Fruit fly (Drosophila melanogaster): Measurements from ENCODE around the gene CG11131.

The CG11131 gene

dm6 chr3L:22901612-22902011 is 3.1 kb downstream of the CG11131 start, which contains the start of gene BoYb:
Gene BoYb (plus strand): TSS chr3L:22901912.
- no peak for TF ChIP-seq Hr83 (GFP tag; optimal IDR thresholded peaks at IDR 0.05; ENCODE audit: poor library complexity, severe bottlenecking)

- TF ChIP-seq GATAd (GFP tag; optimal IDR thresholded peaks at IDR 0.05) (no peak), CG32264 (GFP tag; optimal IDR thresholded peaks at IDR 0.05) (no peak), br (GFP tag; optimal IDR thresholded peaks at IDR 0.05) (no peak), Vsx2 (GFP tag; optimal IDR thresholded peaks at IDR 0.05; ENCODE audit: partially characterized antibody) (no peak), lola (GFP tag; optimal IDR thresholded peaks at IDR 0.05) (no peak), N (GFP tag; optimal IDR thresholded peaks at IDR 0.05) (no peak), OdsH (GFP tag; optimal IDR thresholded peaks at IDR 0.05) (no peak), Mio (GFP tag; optimal IDR thresholded peaks at IDR 0.05) (no peak), psq (GFP tag; optimal IDR thresholded peaks at IDR 0.05) (no peak), Hnf4 (GFP tag; optimal IDR thresholded peaks at IDR 0.05) (no peak), dmrt93B (GFP tag; optimal IDR thresholded peaks at IDR 0.05) (no peak), Dif (GFP tag; optimal IDR thresholded peaks at IDR 0.05; ENCODE audit: partially characterized antibody) (no peak), brk (GFP tag; optimal IDR thresholded peaks at IDR 0.05) (no peak), CrebA (GFP tag; optimal IDR thresholded peaks at IDR 0.05; ENCODE audit: borderline replicate concordance) (no peak), HLH106 (tag; optimal IDR thresholded peaks at IDR 0.05) (no peak), rgr (GFP tag; optimal IDR thresholded peaks at IDR 0.05) (no peak), Abd-B (GFP tag; optimal IDR thresholded peaks at IDR 0.05) (no peak), Jra (GFP tag; optimal IDR thresholded peaks at IDR 0.05) (no peak), ey (GFP tag; optimal IDR thresholded peaks at IDR 0.05) (no peak)
Measured at dm6 chr3L:22909325-22909904, 10.9 kb downstream of the CG11131 start.

dm6 chr3L:22909914-22910541 is 11.5 kb downstream of the CG11131 start, which contains the start of gene CG12768:
Gene CG12768 (plus strand): TSS chr3L:22910491.
- TF ChIP-seq Jra (GFP tag; optimal IDR thresholded peaks at IDR 0.05), result no peak
- TF ChIP-seq HLH106 (tag; optimal IDR thresholded peaks at IDR 0.05), result peak; percentile 52
- no peak for TF ChIP-seq tai (GFP tag; optimal IDR thresholded peaks at IDR 0.05)
- no peak for TF ChIP-seq Abd-B (GFP tag; optimal IDR thresholded peaks at IDR 0.05)
- no peak for TF ChIP-seq Hr83 (GFP tag; optimal IDR thresholded peaks at IDR 0.05; ENCODE audit: poor library complexity, severe bottlenecking)
- TF ChIP-seq Vsx2 (GFP tag; optimal IDR thresholded peaks at IDR 0.05; ENCODE audit: partially characterized antibody), result peak; percentile 47
- TF ChIP-seq dsf (GFP tag; optimal IDR thresholded peaks at IDR 0.05; ENCODE audit: borderline replicate concordance), result no peak
- TF ChIP-seq CG9705 (GFP tag; optimal IDR thresholded peaks at IDR 0.05), result no peak
- peak; percentile 16 for TF ChIP-seq psq (GFP tag; optimal IDR thresholded peaks at IDR 0.05)
- no peak for TF ChIP-seq OdsH (GFP tag; optimal IDR thresholded peaks at IDR 0.05)
- TF ChIP-seq ey (GFP tag; optimal IDR thresholded peaks at IDR 0.05), result no peak
- TF ChIP-seq dl (GFP tag; optimal IDR thresholded peaks at IDR 0.05; ENCODE audit: insufficient read depth in 1 of 2, partially characterized antibody in 2 of 2), result peak; percentile 61 to 62
- TF ChIP-seq CG32264 (GFP tag; optimal IDR thresholded peaks at IDR 0.05), result no peak
- TF ChIP-seq lola (GFP tag; optimal IDR thresholded peaks at IDR 0.05), result no peak
- TF ChIP-seq jim (GFP tag; optimal IDR thresholded peaks at IDR 0.05), result no peak
- TF ChIP-seq Myc (optimal IDR thresholded peaks at IDR 0.05), result no peak
- TF ChIP-seq dmrt93B (GFP tag; optimal IDR thresholded peaks at IDR 0.05), result peak; percentile 45
- TF ChIP-seq Sp1 (GFP tag; optimal IDR thresholded peaks at IDR 0.05), result peak; percentile 54
- no peak for TF ChIP-seq woc (GFP tag; optimal IDR thresholded peaks at IDR 0.05)
- no peak for TF ChIP-seq br (GFP tag; optimal IDR thresholded peaks at IDR 0.05)
- TF ChIP-seq GATAd (GFP tag; optimal IDR thresholded peaks at IDR 0.05), result no peak
- no peak for TF ChIP-seq pan (optimal IDR thresholded peaks at IDR 0.05)
- TF ChIP-seq brk (GFP tag; optimal IDR thresholded peaks at IDR 0.05), result no peak
- TF ChIP-seq sv (GFP tag; optimal IDR thresholded peaks at IDR 0.05), result no peak
- TF ChIP-seq Dfd (GFP tag; optimal IDR thresholded peaks at IDR 0.05), result no peak
- no peak for TF ChIP-seq sage (GFP tag; optimal IDR thresholded peaks at IDR 0.05)
- TF ChIP-seq N (GFP tag; optimal IDR thresholded peaks at IDR 0.05), result no peak
- no peak for TF ChIP-seq Rel (GFP tag; optimal IDR thresholded peaks at IDR 0.05)
- no peak for TF ChIP-seq Rel (tag; optimal IDR thresholded peaks at IDR 0.05)
- TF ChIP-seq Mio (GFP tag; optimal IDR thresholded peaks at IDR 0.05), result no peak
- TF ChIP-seq h (GFP tag; optimal IDR thresholded peaks at IDR 0.05), result no peak
- no peak for TF ChIP-seq usp (GFP tag; optimal IDR thresholded peaks at IDR 0.05)
- TF ChIP-seq CrebA (GFP tag; optimal IDR thresholded peaks at IDR 0.05; ENCODE audit: borderline replicate concordance), result no peak
- peak; percentile 70 for TF ChIP-seq Dif (GFP tag; optimal IDR thresholded peaks at IDR 0.05; ENCODE audit: partially characterized antibody)
- peak; percentile 2 for TF ChIP-seq fru (GFP tag; optimal IDR thresholded peaks at IDR 0.05)
- TF ChIP-seq Hr78 (GFP tag; optimal IDR thresholded peaks at IDR 0.05), result no peak
- no peak for TF ChIP-seq foxo (GFP tag; optimal IDR thresholded peaks at IDR 0.05)
- TF ChIP-seq rgr (GFP tag; optimal IDR thresholded peaks at IDR 0.05), result no peak
